Worm (Caenorhabditis elegans): Measurements from ENCODE around the gene srz-37.

The srz-37 gene

ce11 chrIV:3515412-3516046 lies 33.9 kb upstream of the srz-37 start (continued):
- TF ChIP-seq nfya-1 (tag; optimal IDR thresholded peaks at IDR 0.05; ENCODE audit: borderline replicate concordance, insufficient read depth): no peak
- no peak for TF ChIP-seq snpc-4 (GFP tag; optimal IDR thresholded peaks at IDR 0.05)
- peak in 1 of 4 experiments; percentile 15 for TF ChIP-seq snpc-4 (tag; optimal IDR thresholded peaks at IDR 0.05)
- TF ChIP-seq B0019.2 (GFP tag; conservative IDR thresholded peaks at IDR 0.05): no peak
- TF ChIP-seq Y53G8AR.9 (GFP tag; conservative IDR thresholded peaks at IDR 0.05): no peak
- no peak for TF ChIP-seq hrde-1 (tag; optimal IDR thresholded peaks at IDR 0.05; ENCODE audit: borderline replicate concordance)
- no peak for TF ChIP-seq akir-1 (GFP tag; optimal IDR thresholded peaks at IDR 0.05)
- no peak for TF ChIP-seq F55B11.4 (tag; optimal IDR thresholded peaks at IDR 0.05; ENCODE audit: borderline replicate concordance, insufficient read depth)
- no peak for TF ChIP-seq efl-1 (GFP tag; optimal IDR thresholded peaks at IDR 0.05)
- TF ChIP-seq ztf-18 (tag; optimal IDR thresholded peaks at IDR 0.05): no peak
- TF ChIP-seq F52B5.7 (tag; optimal IDR thresholded peaks at IDR 0.05): no peak
- TF ChIP-seq F57A8.1 (GFP tag; optimal IDR thresholded peaks at IDR 0.05): no peak
- no peak for TF ChIP-seq bed-1 (GFP tag; IDR thresholded peaks at IDR 0.05)
- TF ChIP-seq atf-7 (tag; optimal IDR thresholded peaks at IDR 0.05): no peak
- peak; percentile 27; the same call in 1 of the 2 replicates for TF ChIP-seq madf-6 (GFP tag; IDR thresholded peaks at IDR 0.05)
- TF ChIP-seq madf-3 (GFP tag; IDR thresholded peaks at IDR 0.05): no peak
- TF ChIP-seq tlf-1 (GFP tag; optimal IDR thresholded peaks at IDR 0.05): no peak
- no peak for TF ChIP-seq lir-1 (GFP tag; conservative IDR thresholded peaks at IDR 0.05)
- no peak for TF ChIP-seq ZK185.1 (tag; optimal IDR thresholded peaks at IDR 0.05; ENCODE audit: poor library complexity, severe bottlenecking)
- no peak for TF ChIP-seq ceh-91 (GFP tag; IDR thresholded peaks at IDR 0.05)
- no peak for TF ChIP-seq Y56A3A.18 (GFP tag; IDR thresholded peaks at IDR 0.05)
- no peak for TF ChIP-seq ets-4 (GFP tag; optimal IDR thresholded peaks at IDR 0.05)
- TF ChIP-seq ztf-22 (GFP tag; optimal IDR thresholded peaks at IDR 0.05): no peak
- TF ChIP-seq nfya-2 (GFP tag; IDR thresholded peaks at IDR 0.05): no peak
- no peak for TF ChIP-seq lin-35 (GFP tag; optimal IDR thresholded peaks at IDR 0.05)
- no peak for TF ChIP-seq pbrm-1 (GFP tag; IDR thresholded peaks at IDR 0.05)
- TF ChIP-seq hsf-1 (GFP tag; IDR thresholded peaks at IDR 0.05): no peak
- no peak for TF ChIP-seq C17E4.6 (GFP tag; IDR thresholded peaks at IDR 0.05)
- no peak for TF ChIP-seq madf-10 (tag; optimal IDR thresholded peaks at IDR 0.05)
- no peak for TF ChIP-seq repo-1 (tag; optimal IDR thresholded peaks at IDR 0.05)
- TF ChIP-seq gei-17 (GFP tag; optimal IDR thresholded peaks at IDR 0.05): no peak
- TF ChIP-seq pha-4 (tag; optimal IDR thresholded peaks at IDR 0.05): no peak
- no peak for TF ChIP-seq attf-3 (GFP tag; conservative IDR thresholded peaks at IDR 0.05)
- TF ChIP-seq ztf-28 (GFP tag; IDR thresholded peaks at IDR 0.05): no peak
- TF ChIP-seq Y53F4B.3 (GFP tag; IDR thresholded peaks at IDR 0.05): no peak
- TF ChIP-seq aptf-3 (GFP tag; IDR thresholded peaks at IDR 0.05): no peak
- no peak for TF ChIP-seq ccch-3 (GFP tag; optimal IDR thresholded peaks at IDR 0.05)
- TF ChIP-seq ceh-79 (tag; optimal IDR thresholded peaks at IDR 0.05): no peak
- TF ChIP-seq let-607 (tag; optimal IDR thresholded peaks at IDR 0.05): no peak
- TF ChIP-seq ztf-26 (tag; optimal IDR thresholded peaks at IDR 0.05): no peak
- TF ChIP-seq Y67H2A.10 (GFP tag; conservative IDR thresholded peaks at IDR 0.05): no peak
- TF ChIP-seq lag-1 (GFP tag; IDR thresholded peaks at IDR 0.05): no peak
- no peak for TF ChIP-seq nhr-27 (tag; optimal IDR thresholded peaks at IDR 0.05)
- TF ChIP-seq F57C9.4 (tag; optimal IDR thresholded peaks at IDR 0.05): no peak
- no peak for TF ChIP-seq chd-7 (tag; optimal IDR thresholded peaks at IDR 0.05)
- no peak for TF ChIP-seq B0035.1 (tag; optimal IDR thresholded peaks at IDR 0.05)
- TF ChIP-seq bed-2 (GFP tag; IDR thresholded peaks at IDR 0.05): no peak
- no peak for TF ChIP-seq lsy-27 (tag; optimal IDR thresholded peaks at IDR 0.05; ENCODE audit: borderline replicate concordance, insufficient read depth)
